Fruit fly (Drosophila melanogaster) whole organism, embryonic: Measurements from ENCODE around the gene sni.
A peak's percentile ranks its signal among the peaks of the same experiment; 100 is the strongest.

Experiments used
- BtbVII ChIP-seq: fragments of 200-800 bp; sonication (Bioruptor generic); optimal IDR thresholded peaks from 3 replicates; lab custom pipeline; 2017; ENCODE audit warnings: missing biosample characterization, mild to moderate bottlenecking, missing genetic modification characterization
- CG1024 ChIP-seq: fragments of 200-800 bp; sonication (Bioruptor generic); IDR thresholded peaks from 2 replicates; pipeline ENCODE4 v1.3.6; 2022; ENCODE audit warnings: missing biosample characterization, missing genetic modification characterization
- CG11093 ChIP-seq: fragments of 200-800 bp; sonication (Bioruptor generic); IDR thresholded peaks from 3 replicates; pipeline ENCODE4 v1.3.6; 2022; ENCODE audit warnings: missing biosample characterization, missing genetic modification characterization
- CG11504 ChIP-seq: fragments of 200-800 bp; sonication (Bioruptor generic); optimal IDR thresholded peaks from 3 replicates; lab custom pipeline; 2019; ENCODE audit warnings: missing biosample characterization, mild to moderate bottlenecking, missing genetic modification characterization, moderate library complexity
- CG13287 ChIP-seq: fragments of 200-800 bp; sonication (Bioruptor generic); IDR thresholded peaks from 2 replicates; pipeline ENCODE4 v1.3.6; 2022; ENCODE audit warnings: missing biosample characterization, missing genetic modification characterization; ENCODE audit not compliant: partially characterized antibody
- CG13424 ChIP-seq: fragments of 200-800 bp; sonication (Bioruptor generic); optimal IDR thresholded peaks from 2 replicates; lab custom pipeline; 2019; ENCODE audit warnings: missing biosample characterization, mild to moderate bottlenecking, missing genetic modification characterization, moderate library complexity
- CG2120 ChIP-seq: fragments of 200-800 bp; sonication (Bioruptor generic); optimal IDR thresholded peaks from 3 replicates; lab custom pipeline; 2016; ENCODE audit warnings: missing biosample characterization, missing genetic modification characterization
- CG4282 ChIP-seq: fragments of 200-800 bp; sonication (Bioruptor generic); optimal IDR thresholded peaks from 2 replicates; lab custom pipeline; 2016; ENCODE audit warnings: missing biosample characterization, missing genetic modification characterization
- CG4360 ChIP-seq: fragments of 200-800 bp; sonication (Bioruptor generic); IDR thresholded peaks from 2 replicates; pipeline ENCODE4 v1.3.6; 2022; ENCODE audit warnings: missing biosample characterization, missing genetic modification characterization
- CG7556 ChIP-seq: fragments of 200-800 bp; sonication (Bioruptor generic); optimal IDR thresholded peaks from 2 replicates; lab custom pipeline; 2017; ENCODE audit warnings: missing biosample characterization, mild to moderate bottlenecking, missing genetic modification characterization
- CG7745 ChIP-seq: fragments of 200-800 bp; sonication (Bioruptor generic); optimal IDR thresholded peaks from 2 replicates; lab custom pipeline; 2018; ENCODE audit warnings: missing biosample characterization, mild to moderate bottlenecking, missing genetic modification characterization, moderate library complexity
- CG7786 ChIP-seq: fragments of 200-800 bp; sonication (Bioruptor generic); optimal IDR thresholded peaks from 2 replicates; lab custom pipeline; 2016; ENCODE audit warnings: missing biosample characterization, missing genetic modification characterization
- D19B ChIP-seq: fragments of 200-800 bp; sonication (Bioruptor generic); optimal IDR thresholded peaks from 2 replicates; lab custom pipeline; 2017; ENCODE audit warnings: missing biosample characterization, mild to moderate bottlenecking, missing genetic modification characterization
- Deaf1 ChIP-seq: fragments of 200-800 bp; optimal IDR thresholded peaks from 3 replicates; lab custom pipeline; 2019; ENCODE audit warnings: missing biosample characterization, mild to moderate bottlenecking, missing genetic modification characterization, moderate library complexity
- Dfd ChIP-seq, 2 experiments: fragments of >200 bp; optimal IDR thresholded peaks; 2 replicates each; lab custom pipeline; 2017; ENCODE audit warnings: missing biosample characterization in 2 of 2, missing genetic modification characterization in 2 of 2
- ERR ChIP-seq: fragments of 200-800 bp; sonication (Bioruptor generic); optimal IDR thresholded peaks from 2 replicates; lab custom pipeline; 2016; ENCODE audit warnings: missing biosample characterization, missing genetic modification characterization
- Eip74EF ChIP-seq, 2 experiments: fragments of 200-800 bp in 1 of 2; fragments of >200 bp in 1 of 2; sonication (Bioruptor generic) in 1 of 2; optimal IDR thresholded peaks; 2 replicates each; lab custom pipeline; 2017 to 2019; ENCODE audit warnings: missing biosample characterization in 2 of 2, missing genetic modification characterization in 2 of 2, mild to moderate bottlenecking in 1 of 2, moderate library complexity in 1 of 2
- Ets97D ChIP-seq: fragments of 200-800 bp; sonication (Bioruptor generic); optimal IDR thresholded peaks from 3 replicates; lab custom pipeline; 2016; ENCODE audit warnings: missing biosample characterization, missing genetic modification characterization
- HHEX ChIP-seq: fragments of 200-800 bp; sonication (Bioruptor generic); optimal IDR thresholded peaks from 3 replicates; lab custom pipeline; 2017; ENCODE audit warnings: missing biosample characterization, mild to moderate bottlenecking, missing genetic modification characterization, missing genetic modification reagents
- HLH54F ChIP-seq: fragments of 200-800 bp; sonication (Bioruptor generic); optimal IDR thresholded peaks from 3 replicates; lab custom pipeline; 2016; ENCODE audit warnings: missing biosample characterization, missing genetic modification characterization
- Hr3 ChIP-seq: fragments of 200-800 bp; sonication (Bioruptor generic); optimal IDR thresholded peaks from 3 replicates; lab custom pipeline; 2016; ENCODE audit warnings: missing biosample characterization, missing genetic modification characterization
- Hr39 ChIP-seq: fragments of >200 bp; optimal IDR thresholded peaks from 2 replicates; lab custom pipeline; 2017
- Hr78 ChIP-seq, 2 experiments: fragments of 200-800 bp in 1 of 2; fragments of >200 bp in 1 of 2; sonication (Bioruptor generic) in 1 of 2; optimal IDR thresholded peaks; 2 replicates each; lab custom pipeline; 2017 to 2019; ENCODE audit warnings: missing biosample characterization in 2 of 2, missing genetic modification characterization in 2 of 2, mild to moderate bottlenecking in 1 of 2, moderate library complexity in 1 of 2
- Oaz ChIP-seq: fragments of 200-800 bp; sonication (Bioruptor generic); IDR thresholded peaks from 2 replicates; pipeline ENCODE4 v1.3.6; 2022; ENCODE audit warnings: missing biosample characterization, missing genetic modification characterization
- Ptx1 ChIP-seq: fragments of 200-800 bp; sonication (Bioruptor generic); IDR thresholded peaks from 2 replicates; pipeline ENCODE4 v1.3.6; 2022; ENCODE audit warnings: missing biosample characterization, missing genetic modification characterization
- TFAM ChIP-seq: fragments of 200-800 bp; sonication (Bioruptor generic); optimal IDR thresholded peaks from 2 replicates; lab custom pipeline; 2017; ENCODE audit warnings: missing biosample characterization, missing genetic modification characterization, inconsistent platforms
- ac ChIP-seq: fragments of 200-800 bp; sonication (Bioruptor generic); optimal IDR thresholded peaks from 3 replicates; lab custom pipeline; 2017; ENCODE audit warnings: missing biosample characterization, mild to moderate bottlenecking, missing genetic modification characterization
- chm ChIP-seq: fragments of 200-800 bp; sonication (Bioruptor generic); IDR thresholded peaks from 2 replicates; pipeline ENCODE4 v1.3.6; 2022; ENCODE audit warnings: missing biosample characterization, missing genetic modification characterization
- chn ChIP-seq: fragments of 200-800 bp; sonication (Bioruptor generic); optimal IDR thresholded peaks from 2 replicates; lab custom pipeline; 2016; ENCODE audit warnings: missing biosample characterization, missing genetic modification characterization
- croc ChIP-seq: fragments of 200-800 bp; sonication (Bioruptor generic); conservative IDR thresholded peaks from 3 replicates; pipeline ENCODE4 v1.3.6; 2022; ENCODE audit warnings: missing biosample characterization, missing genetic modification characterization
- cwo ChIP-seq: fragments of 200-800 bp; sonication (Bioruptor generic); optimal IDR thresholded peaks from 3 replicates; lab custom pipeline; 2017; ENCODE audit warnings: missing biosample characterization, missing genetic modification characterization, mild to moderate bottlenecking, moderate library complexity, missing genetic modification reagents
- esg ChIP-seq: fragments of 200-800 bp; sonication (Bioruptor generic); conservative IDR thresholded peaks from 2 replicates; pipeline ENCODE4 v1.3.6; 2022; ENCODE audit warnings: missing biosample characterization, missing genetic modification characterization
- fu2 ChIP-seq: fragments of 200-800 bp; sonication (Bioruptor generic); optimal IDR thresholded peaks from 2 replicates; lab custom pipeline; 2016; ENCODE audit warnings: missing biosample characterization, missing genetic modification characterization
- her ChIP-seq: fragments of 200-800 bp; sonication (Bioruptor generic); optimal IDR thresholded peaks from 2 replicates; lab custom pipeline; 2016; ENCODE audit warnings: missing biosample characterization, missing genetic modification characterization
- inv ChIP-seq: fragments of 200-800 bp; sonication (Bioruptor generic); IDR thresholded peaks from 2 replicates; pipeline ENCODE4 v1.3.6; 2022; ENCODE audit warnings: missing biosample characterization, missing genetic modification characterization; ENCODE audit not compliant: partially characterized antibody
- mld ChIP-seq: fragments of 200-800 bp; sonication (Bioruptor generic); IDR thresholded peaks from 3 replicates; pipeline ENCODE4 v1.3.6; 2022; ENCODE audit warnings: missing biosample characterization, missing genetic modification characterization; ENCODE audit not compliant: partially characterized antibody
- nau ChIP-seq: fragments of 200-800 bp; sonication (Bioruptor generic); optimal IDR thresholded peaks from 3 replicates; lab custom pipeline; 2017; ENCODE audit warnings: missing biosample characterization, mild to moderate bottlenecking, missing genetic modification characterization, missing genetic modification reagents
- nmo ChIP-seq: fragments of 200-800 bp; sonication (Bioruptor generic); optimal IDR thresholded peaks from 2 replicates; lab custom pipeline; 2018; ENCODE audit warnings: missing biosample characterization, mild to moderate bottlenecking, missing genetic modification characterization, moderate library complexity
- peb ChIP-seq: fragments of 200-800 bp; sonication (Bioruptor generic); IDR thresholded peaks from 2 replicates; pipeline ENCODE4 v1.3.6; 2022; ENCODE audit warnings: missing biosample characterization, missing genetic modification characterization
- prd ChIP-seq, 3 experiments: fragments of >200 bp in 2 of 3; fragments of 200-800 bp in 1 of 3; sonication (Bioruptor generic) in 1 of 3; optimal IDR thresholded peaks in 2 of 3; IDR thresholded peaks in 1 of 3; 2 replicates in 2 of 3; 3 replicates in 1 of 3; pipeline versions ENCODE4 v1.3.6 to Lab custom; 2017 to 2022; ENCODE audit warnings: missing biosample characterization in 1 of 3, missing genetic modification characterization in 1 of 3
- pros ChIP-seq: fragments of 200-800 bp; sonication (Bioruptor generic); optimal IDR thresholded peaks from 3 replicates; lab custom pipeline; 2019; ENCODE audit warnings: missing biosample characterization, mild to moderate bottlenecking, missing genetic modification characterization, moderate library complexity
- rib ChIP-seq: fragments of 200-800 bp; sonication (Bioruptor generic); IDR thresholded peaks from 2 replicates; pipeline ENCODE4 v1.3.6; 2022; ENCODE audit warnings: missing biosample characterization, missing genetic modification characterization
- sc ChIP-seq, 3 experiments: fragments of >200 bp in 2 of 3; fragments of 200-800 bp in 1 of 3; sonication (Bioruptor generic) in 1 of 3; optimal IDR thresholded peaks; 2 replicates in 2 of 3; 3 replicates in 1 of 3; lab custom pipeline; 2017; ENCODE audit warnings: mild to moderate bottlenecking in 1 of 3, missing biosample characterization in 1 of 3, missing genetic modification characterization in 1 of 3, missing genetic modification reagents in 1 of 3
- schlank ChIP-seq: fragments of 200-800 bp; sonication (Bioruptor generic); optimal IDR thresholded peaks from 2 replicates; lab custom pipeline; 2018; ENCODE audit warnings: missing biosample characterization, mild to moderate bottlenecking, missing genetic modification characterization
- so ChIP-seq: fragments of 200-800 bp; sonication (Bioruptor generic); IDR thresholded peaks from 3 replicates; pipeline ENCODE4 v1.3.6; 2022; ENCODE audit warnings: missing biosample characterization, missing genetic modification characterization
- sob ChIP-seq: fragments of 200-800 bp; sonication (Bioruptor generic); IDR thresholded peaks from 2 replicates; pipeline ENCODE4 v1.3.6; 2022; ENCODE audit warnings: missing biosample characterization, missing genetic modification characterization
- sug ChIP-seq: fragments of 200-800 bp; optimal IDR thresholded peaks from 2 replicates; lab custom pipeline; 2019; ENCODE audit warnings: missing biosample characterization, mild to moderate bottlenecking, missing genetic modification characterization, moderate library complexity
- zen ChIP-seq: fragments of 200-800 bp; sonication (Bioruptor generic); optimal IDR thresholded peaks from 3 replicates; lab custom pipeline; 2018; ENCODE audit warnings: missing biosample characterization, mild to moderate bottlenecking, missing genetic modification characterization, moderate library complexity

Gene sni

dm6 chrX:8229918-8230699 lies 13.7 kb downstream of the sni start (continued):
- TF ChIP-seq nau (GFP tag; lab: Kevin White, UChicago) = peak; percentile 71
- TF ChIP-seq CG7556 = peak; percentile 47
- no peak for TF ChIP-seq croc (GFP tag; lab: Robert Waterston, UW)
- TF ChIP-seq CG11093 (GFP tag; lab: Robert Waterston, UW) = no peak
- TF ChIP-seq Deaf1 (tag; lab: Kevin White, UChicago) = no peak
- no peak for TF ChIP-seq TFAM
- TF ChIP-seq rib (GFP tag; lab: Robert Waterston, UW) = 0 out of 2 replicates have a peak, but pooled peaks have one; percentile 13
- TF ChIP-seq ac (GFP tag; lab: Kevin White, UChicago) = peak; percentile 64
- TF ChIP-seq CG4360 (GFP tag; lab: Robert Waterston, UW) = no peak
- TF ChIP-seq chm (GFP tag; lab: Robert Waterston, UW) = peak; percentile 54; the same call in 1 of the 2 replicates
- TF ChIP-seq Ptx1 (GFP tag; lab: Robert Waterston, UW) = no peak
- no peak for TF ChIP-seq Hr3 (GFP tag; lab: Kevin White, UChicago)
- peak; percentile 35 for TF ChIP-seq schlank
- no peak for TF ChIP-seq nmo (GFP tag; lab: Kevin White, UChicago)
- no peak for TF ChIP-seq Dfd (GFP tag; optimal IDR thresholded peaks at IDR 0.05; lab: Kevin White, UChicago)
- peak; percentile 20 for TF ChIP-seq Hr39
- peak; percentile 10 for TF ChIP-seq cwo (GFP tag; lab: Kevin White, UChicago)
- TF ChIP-seq esg = no peak
- TF ChIP-seq her (GFP tag; lab: Kevin White, UChicago) = peak; percentile 27
- no peak for TF ChIP-seq sob (GFP tag; lab: Robert Waterston, UW)
- peak; percentile 34 for TF ChIP-seq CG11504 (tag; lab: Kevin White, UChicago)
- no peak for TF ChIP-seq Eip74EF (GFP tag; optimal IDR thresholded peaks at IDR 0.05; lab: Kevin White, UChicago)
- TF ChIP-seq so (GFP tag; lab: Robert Waterston, UW) = peak; percentile 56; the same call in 1 of the 3 replicates
- no peak for TF ChIP-seq fu2 (GFP tag; lab: Kevin White, UChicago)
- peak; percentile 34 for TF ChIP-seq CG7786 (GFP tag; lab: Kevin White, UChicago)
- TF ChIP-seq CG1024 (GFP tag; lab: Robert Waterston, UW) = peak; percentile 19; the same call in 1 of the 2 replicates
- TF ChIP-seq prd (optimal IDR thresholded peaks at IDR 0.05; lab: Kevin White, UChicago) = no peak
- TF ChIP-seq prd (GFP tag; IDR thresholded peaks at IDR 0.05; lab: Robert Waterston, UW) = 0 out of 3 replicates have a peak, but pooled peaks have one; percentile 20
- TF ChIP-seq Hr78 (GFP tag; optimal IDR thresholded peaks at IDR 0.05; lab: Kevin White, UChicago) = no peak
- TF ChIP-seq peb (GFP tag; lab: Robert Waterston, UW) = no peak
- TF ChIP-seq CG4282 (GFP tag; lab: Kevin White, UChicago) = no peak
- TF ChIP-seq sug (tag; lab: Kevin White, UChicago) = peak; percentile 42
- TF ChIP-seq HLH54F (GFP tag; lab: Kevin White, UChicago) = no peak
- TF ChIP-seq CG2120 (GFP tag; lab: Kevin White, UChicago) = peak; percentile 13
- TF ChIP-seq sc (optimal IDR thresholded peaks at IDR 0.05; lab: Kevin White, UChicago) = no peak
- peak; percentile 51 for TF ChIP-seq sc (GFP tag; optimal IDR thresholded peaks at IDR 0.05; lab: Kevin White, UChicago)
- no peak for TF ChIP-seq ERR (GFP tag; lab: Kevin White, UChicago)
- TF ChIP-seq chn (GFP tag; lab: Kevin White, UChicago) = no peak
- peak; percentile 39 for TF ChIP-seq CG13424 (tag; lab: Kevin White, UChicago)
- TF ChIP-seq mld (GFP tag; lab: Robert Waterston, UW) = no peak
- TF ChIP-seq HHEX (GFP tag; lab: Kevin White, UChicago) = peak; percentile 68
- peak; percentile 39 for TF ChIP-seq CG7745 (tag; lab: Kevin White, UChicago)
- TF ChIP-seq pros (GFP tag; lab: Kevin White, UChicago) = no peak
- no peak for TF ChIP-seq CG13287 (GFP tag; lab: Robert Waterston, UW)
- TF ChIP-seq Ets97D (GFP tag; lab: Kevin White, UChicago) = no peak
- no peak for TF ChIP-seq Oaz (GFP tag; lab: Robert Waterston, UW)
- TF ChIP-seq D19B (GFP tag; lab: Kevin White, UChicago) = peak; percentile 8
- peak; percentile 4 for TF ChIP-seq zen (tag; lab: Kevin White, UChicago)
- no peak for TF ChIP-seq inv (GFP tag; lab: Robert Waterston, UW)
- TF ChIP-seq BtbVII (GFP tag; lab: Kevin White, UChicago) = peak; percentile 69
